Worm (Caenorhabditis elegans) whole organism, mixed stage, embryonic: ENCODE measurements around the gene M60.4.

Experiments
- hlh-1 ChIP-seq: fragments of 150-350 bp; optimal IDR thresholded peaks from 2 replicates; lab custom pipeline; 2014; ENCODE audit warnings: missing biosample characterization, missing genetic modification reagents, missing genetic modification characterization
- lin-13 ChIP-seq: fragments of 150-350 bp; optimal IDR thresholded peaks from 2 replicates; lab custom pipeline; 2014; ENCODE audit warnings: missing biosample characterization, missing genetic modification characterization
- nhr-12 ChIP-seq: fragments of 150-350 bp; optimal IDR thresholded peaks from 2 replicates; lab custom pipeline; 2014; ENCODE audit warnings: missing biosample characterization, missing genetic modification characterization
- sptf-1 ChIP-seq: sonication (generic microtip); optimal IDR thresholded peaks from 2 replicates; lab custom pipeline; 2017; ENCODE audit warnings: mild to moderate bottlenecking, missing genetic modification characterization, moderate library complexity, missing compliant biosample characterization

DNA sequence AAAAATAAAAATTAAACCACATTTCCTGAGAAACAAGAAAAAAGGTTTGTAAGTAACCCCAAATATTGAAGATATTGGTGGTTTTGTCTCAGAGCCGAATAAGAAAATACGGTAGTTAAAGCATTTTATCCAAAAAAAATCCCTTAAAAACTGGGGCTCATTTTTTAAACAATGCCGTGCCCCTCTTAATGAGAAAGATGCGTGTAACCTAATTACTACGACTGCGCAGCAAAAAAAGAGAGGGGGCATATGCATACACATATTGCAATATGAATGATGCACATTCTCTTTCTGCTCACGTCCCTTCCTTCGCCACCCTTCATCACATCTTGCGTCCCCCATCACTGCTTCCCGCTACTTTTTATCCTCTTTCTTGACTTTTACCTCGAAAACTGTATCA, 32.0 kb upstream of the M60.4 start:
- TF ChIP-seq hlh-1 (no peak), sptf-1 (tag; lab: Kevin White, UChicago) (no peak), lin-13 (tag; lab: Kevin White, UChicago) (no peak), nhr-12 (tag; lab: Kevin White, UChicago) (no peak)
